Fruit fly (Drosophila melanogaster) whole organism, adult: ENCODE measurements around the gene CG10958.

Experiments
- CG1620 ChIP-seq: fragments of 200-800 bp; sonication (Bioruptor generic); optimal IDR thresholded peaks from 2 replicates; lab custom pipeline; 2016; ENCODE audit warnings: missing biosample characterization, missing genetic modification characterization
- Clk ChIP-seq: fragments of 200-800 bp; sonication (Bioruptor generic); optimal IDR thresholded peaks from 2 replicates; lab custom pipeline; 2017; ENCODE audit warnings: missing biosample characterization, missing genetic modification characterization
- Crg-1 ChIP-seq: fragments of 200-800 bp; sonication (Bioruptor generic); optimal IDR thresholded peaks from 2 replicates; lab custom pipeline; 2016; ENCODE audit warnings: missing biosample characterization, missing genetic modification characterization
- Mnt ChIP-seq: fragments of 200-800 bp; sonication (Bioruptor generic); optimal IDR thresholded peaks from 2 replicates; lab custom pipeline; 2016; ENCODE audit warnings: missing biosample characterization, mild to moderate bottlenecking, missing genetic modification characterization
- kay ChIP-seq: fragments of 200-800 bp; sonication (Bioruptor generic); peaks from one replicate; lab custom pipeline; 2016; ENCODE audit warnings: missing biosample characterization, missing genetic modification characterization, borderline replicate concordance

DNA sequence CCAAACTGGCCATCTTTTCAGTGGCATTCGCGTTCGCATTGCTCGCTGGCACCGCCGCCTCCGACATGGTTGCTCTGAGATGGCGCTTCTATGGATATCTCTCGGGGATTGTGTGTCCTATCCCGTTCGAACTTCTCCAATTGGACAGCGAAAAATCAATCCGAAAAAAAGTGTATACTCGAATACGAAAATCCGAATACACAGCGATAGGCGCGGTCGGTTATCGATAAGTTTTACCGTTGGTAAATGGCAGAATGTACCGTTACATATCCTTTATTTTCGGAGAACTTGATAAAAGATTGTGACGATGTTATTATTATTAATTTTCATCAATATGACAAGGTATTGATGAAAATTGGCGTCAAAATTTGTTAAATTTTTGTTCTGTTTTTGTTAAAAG, 20.0 kb downstream of the CG10958 start, which contains the start of gene Gbeta5:
- no peak for TF ChIP-seq Mnt
- TF ChIP-seq CG1620 (GFP tag; lab: Kevin White, UChicago): no peak
- TF ChIP-seq kay (GFP tag; lab: Kevin White, UChicago): no peak
- no peak for TF ChIP-seq Clk
- no peak for TF ChIP-seq Crg-1
